Fruit fly (Drosophila melanogaster) whole organism, embryonic: ENCODE results near the gene HP1b.

Source experiments
- Atf6 ChIP-seq: fragments of 200-800 bp; sonication (Bioruptor generic); IDR thresholded peaks from 2 replicates; pipeline ENCODE4 v1.3.6; 2022; ENCODE audit warnings: missing biosample characterization, missing genetic modification characterization
- BEAF-32 ChIP-seq: fragments of 200-800 bp; sonication (Bioruptor generic); optimal IDR thresholded peaks from 3 replicates; lab custom pipeline; 2017; ENCODE audit warnings: missing biosample characterization, missing genetic modification characterization, mild to moderate bottlenecking, moderate library complexity, missing genetic modification reagents
- Bgb ChIP-seq: fragments of 200-800 bp; sonication (Bioruptor generic); IDR thresholded peaks from 2 replicates; pipeline ENCODE4 v1.3.6; 2022; ENCODE audit warnings: missing biosample characterization, missing genetic modification characterization; ENCODE audit not compliant: partially characterized antibody
- CG10267 ChIP-seq: fragments of 200-800 bp; sonication (Bioruptor generic); optimal IDR thresholded peaks from 2 replicates; lab custom pipeline; 2018; ENCODE audit warnings: missing biosample characterization, mild to moderate bottlenecking, missing genetic modification characterization, moderate library complexity
- CG10274 ChIP-seq: fragments of 200-800 bp; sonication (Bioruptor generic); optimal IDR thresholded peaks from 3 replicates; lab custom pipeline; 2017; ENCODE audit warnings: missing biosample characterization, mild to moderate bottlenecking, missing genetic modification characterization
- CG10543 ChIP-seq: fragments of 200-800 bp; sonication (Bioruptor generic); optimal IDR thresholded peaks from 3 replicates; lab custom pipeline; 2017; ENCODE audit warnings: missing biosample characterization, mild to moderate bottlenecking, missing genetic modification characterization, moderate library complexity
- CG10565 ChIP-seq: fragments of 200-800 bp; sonication (Bioruptor generic); optimal IDR thresholded peaks from 3 replicates; lab custom pipeline; 2016; ENCODE audit warnings: missing biosample characterization, mild to moderate bottlenecking, missing genetic modification characterization
- CG11085 ChIP-seq: fragments of 200-800 bp; sonication (Bioruptor generic); IDR thresholded peaks from 2 replicates; pipeline ENCODE4 v1.3.6; 2022; ENCODE audit warnings: missing biosample characterization, missing genetic modification characterization
- CG11696 ChIP-seq: fragments of 200-800 bp; sonication (Bioruptor generic); IDR thresholded peaks from 2 replicates; pipeline ENCODE4 v1.3.6; 2022; ENCODE audit warnings: missing biosample characterization, missing genetic modification characterization
- CG18619 ChIP-seq: fragments of 200-800 bp; sonication (Bioruptor generic); optimal IDR thresholded peaks from 3 replicates; lab custom pipeline; 2017; ENCODE audit warnings: missing biosample characterization, mild to moderate bottlenecking, missing genetic modification characterization
- CG2116 ChIP-seq: fragments of 200-800 bp; sonication (Bioruptor generic); optimal IDR thresholded peaks from 3 replicates; lab custom pipeline; 2018; ENCODE audit warnings: missing biosample characterization, mild to moderate bottlenecking, missing genetic modification characterization
- CG31388 ChIP-seq: fragments of 200-800 bp; sonication (Bioruptor generic); optimal IDR thresholded peaks from 2 replicates; lab custom pipeline; 2016; ENCODE audit warnings: missing biosample characterization, missing genetic modification characterization
- CG33213 ChIP-seq: fragments of 200-800 bp; sonication (Bioruptor generic); optimal IDR thresholded peaks from 3 replicates; lab custom pipeline; 2016; ENCODE audit warnings: missing biosample characterization, missing genetic modification characterization
- CG5180 ChIP-seq: fragments of 200-800 bp; sonication (Bioruptor generic); optimal IDR thresholded peaks from 3 replicates; lab custom pipeline; 2017; ENCODE audit warnings: missing biosample characterization, missing genetic modification characterization, mild to moderate bottlenecking, moderate library complexity, missing genetic modification reagents
- CG6813 ChIP-seq: fragments of 200-800 bp; sonication (Bioruptor generic); optimal IDR thresholded peaks from 2 replicates; lab custom pipeline; 2017; ENCODE audit warnings: missing biosample characterization, missing genetic modification characterization, mild to moderate bottlenecking, moderate library complexity, missing genetic modification reagents
- CG7357 ChIP-seq: fragments of 200-800 bp; sonication (Bioruptor generic); IDR thresholded peaks from 3 replicates; pipeline ENCODE4 v1.3.6; 2022; ENCODE audit warnings: missing biosample characterization, missing genetic modification characterization
- CG7839 ChIP-seq: fragments of 200-800 bp; sonication (Bioruptor generic); optimal IDR thresholded peaks from 3 replicates; lab custom pipeline; 2018; ENCODE audit warnings: missing biosample characterization, mild to moderate bottlenecking, missing genetic modification characterization, moderate library complexity
- CG7963 ChIP-seq: fragments of 200-800 bp; sonication (Bioruptor generic); IDR thresholded peaks from 3 replicates; pipeline ENCODE4 v1.3.6; 2022; ENCODE audit warnings: missing biosample characterization, missing genetic modification characterization; ENCODE audit not compliant: partially characterized antibody
- CG8359 ChIP-seq: fragments of 200-800 bp; sonication (Bioruptor generic); optimal IDR thresholded peaks from 2 replicates; lab custom pipeline; 2017; ENCODE audit warnings: missing biosample characterization, mild to moderate bottlenecking, missing genetic modification characterization, borderline replicate concordance
- CG8388 ChIP-seq: fragments of 200-800 bp; sonication (Bioruptor generic); optimal IDR thresholded peaks from 2 replicates; lab custom pipeline; 2019; ENCODE audit warnings: missing biosample characterization, mild to moderate bottlenecking, missing genetic modification characterization, moderate library complexity
- CG9215 ChIP-seq: fragments of 200-800 bp; sonication (Bioruptor generic); IDR thresholded peaks from 2 replicates; pipeline ENCODE4 v1.3.6; 2022; ENCODE audit warnings: missing biosample characterization, missing genetic modification characterization
- CG9797 ChIP-seq: fragments of 200-800 bp; sonication (Bioruptor generic); optimal IDR thresholded peaks from 3 replicates; lab custom pipeline; 2018; ENCODE audit warnings: missing biosample characterization, mild to moderate bottlenecking, missing genetic modification characterization
- D ChIP-seq, 2 experiments: fragments of 200-800 bp in 1 of 2; fragments of >200 bp in 1 of 2; sonication (Bioruptor generic) in 1 of 2; optimal IDR thresholded peaks; 2 replicates in 1 of 2; 3 replicates in 1 of 2; lab custom pipeline; 2017; ENCODE audit warnings: mild to moderate bottlenecking in 1 of 2, missing biosample characterization in 1 of 2, missing genetic modification characterization in 1 of 2, missing genetic modification reagents in 1 of 2
- Doc3 ChIP-seq: fragments of 200-800 bp; sonication (Bioruptor generic); IDR thresholded peaks from 3 replicates; pipeline ENCODE4 v1.3.6; 2022; ENCODE audit warnings: missing biosample characterization, missing genetic modification characterization; ENCODE audit not compliant: partially characterized antibody
- Dref ChIP-seq: fragments of 200-800 bp; sonication (Bioruptor generic); IDR thresholded peaks from 2 replicates; pipeline ENCODE4 v1.3.6; 2022; ENCODE audit warnings: missing biosample characterization, missing genetic modification characterization
- Eip74EF ChIP-seq, 2 experiments: fragments of 200-800 bp in 1 of 2; fragments of >200 bp in 1 of 2; sonication (Bioruptor generic) in 1 of 2; optimal IDR thresholded peaks; 2 replicates each; lab custom pipeline; 2017 to 2019; ENCODE audit warnings: missing biosample characterization in 2 of 2, missing genetic modification characterization in 2 of 2, mild to moderate bottlenecking in 1 of 2, moderate library complexity in 1 of 2
- HLH54F ChIP-seq: fragments of 200-800 bp; sonication (Bioruptor generic); optimal IDR thresholded peaks from 3 replicates; lab custom pipeline; 2016; ENCODE audit warnings: missing biosample characterization, missing genetic modification characterization
- Hmx ChIP-seq: fragments of 200-800 bp; sonication (Bioruptor generic); optimal IDR thresholded peaks from 2 replicates; lab custom pipeline; 2016; ENCODE audit warnings: missing biosample characterization, missing genetic modification characterization
- Kr ChIP-seq: fragments of 200-800 bp; sonication (Bioruptor generic); optimal IDR thresholded peaks from 2 replicates; lab custom pipeline; 2017; ENCODE audit warnings: missing biosample characterization, mild to moderate bottlenecking, missing genetic modification characterization
- Lim3 ChIP-seq: fragments of 200-800 bp; sonication (Bioruptor generic); IDR thresholded peaks from 2 replicates; pipeline ENCODE4 v1.3.6; 2022; ENCODE audit warnings: missing biosample characterization, missing genetic modification characterization
- Mes4 ChIP-seq: fragments of 200-800 bp; sonication (Bioruptor generic); optimal IDR thresholded peaks from 2 replicates; lab custom pipeline; 2016; ENCODE audit warnings: missing biosample characterization, missing genetic modification characterization
- NC2β ChIP-seq: fragments of 200-800 bp; sonication (Bioruptor generic); optimal IDR thresholded peaks from 2 replicates; lab custom pipeline; 2016; ENCODE audit warnings: missing biosample characterization, missing genetic modification characterization
- Poxn ChIP-seq: fragments of 200-800 bp; sonication (Bioruptor generic); IDR thresholded peaks from 2 replicates; pipeline ENCODE4 v1.3.6; 2022; ENCODE audit warnings: missing biosample characterization, missing genetic modification characterization
- Sin3A ChIP-seq: fragments of >200 bp; optimal IDR thresholded peaks from 2 replicates; lab custom pipeline; 2018
- amos ChIP-seq: fragments of 200-800 bp; sonication (Bioruptor generic); IDR thresholded peaks from 2 replicates; pipeline ENCODE4 v1.3.6; 2022; ENCODE audit warnings: missing biosample characterization, missing genetic modification characterization; ENCODE audit not compliant: partially characterized antibody
- bab2 ChIP-seq: fragments of 200-800 bp; sonication (Bioruptor generic); optimal IDR thresholded peaks from 2 replicates; lab custom pipeline; 2016; ENCODE audit warnings: missing biosample characterization, missing genetic modification characterization
- bowl ChIP-seq: fragments of 200-800 bp; sonication (Bioruptor generic); IDR thresholded peaks from 2 replicates; pipeline ENCODE4 v1.3.6; 2022; ENCODE audit warnings: missing biosample characterization, missing genetic modification characterization
- disco-r ChIP-seq: fragments of 200-800 bp; sonication (Bioruptor generic); optimal IDR thresholded peaks from 2 replicates; lab custom pipeline; 2016; ENCODE audit warnings: missing biosample characterization, missing genetic modification characterization
- gce ChIP-seq: fragments of 200-800 bp; sonication (Bioruptor generic); IDR thresholded peaks from 3 replicates; pipeline ENCODE4 v1.3.6; 2022; ENCODE audit warnings: missing biosample characterization, missing genetic modification characterization
- mirr ChIP-seq: fragments of 200-800 bp; sonication (Bioruptor generic); optimal IDR thresholded peaks from 3 replicates; lab custom pipeline; 2018; ENCODE audit warnings: missing biosample characterization, mild to moderate bottlenecking, missing genetic modification characterization
- nau ChIP-seq: fragments of 200-800 bp; sonication (Bioruptor generic); optimal IDR thresholded peaks from 3 replicates; lab custom pipeline; 2017; ENCODE audit warnings: missing biosample characterization, mild to moderate bottlenecking, missing genetic modification characterization, missing genetic modification reagents
- nom ChIP-seq: fragments of 200-800 bp; sonication (Bioruptor generic); optimal IDR thresholded peaks from 2 replicates; lab custom pipeline; 2017; ENCODE audit warnings: missing biosample characterization, missing genetic modification characterization, mild to moderate bottlenecking, moderate library complexity, missing genetic modification reagents
- p53 ChIP-seq: fragments of 200-800 bp; sonication (Bioruptor generic); optimal IDR thresholded peaks from 2 replicates; lab custom pipeline; 2016; ENCODE audit warnings: missing biosample characterization, missing genetic modification characterization
- sens-2 ChIP-seq: fragments of 200-800 bp; sonication (Bioruptor generic); IDR thresholded peaks from 2 replicates; pipeline ENCODE4 v1.3.6; 2022; ENCODE audit warnings: missing biosample characterization, missing genetic modification characterization
- shn ChIP-seq: fragments of 200-800 bp; sonication (Bioruptor generic); optimal IDR thresholded peaks from 3 replicates; lab custom pipeline; 2016; ENCODE audit warnings: missing biosample characterization, missing genetic modification characterization
- sisA ChIP-seq: fragments of 200-800 bp; sonication (Bioruptor generic); IDR thresholded peaks from 2 replicates; pipeline ENCODE4 v1.3.6; 2022; ENCODE audit warnings: missing biosample characterization, missing genetic modification characterization
- slou ChIP-seq: fragments of 200-800 bp; sonication (Bioruptor generic); optimal IDR thresholded peaks from 3 replicates; lab custom pipeline; 2016; ENCODE audit warnings: missing biosample characterization, missing genetic modification characterization
- tin ChIP-seq: fragments of 200-800 bp; sonication (Bioruptor generic); optimal IDR thresholded peaks from 3 replicates; lab custom pipeline; 2016; ENCODE audit warnings: missing biosample characterization, missing genetic modification characterization
- zen ChIP-seq: fragments of 200-800 bp; sonication (Bioruptor generic); optimal IDR thresholded peaks from 3 replicates; lab custom pipeline; 2018; ENCODE audit warnings: missing biosample characterization, mild to moderate bottlenecking, missing genetic modification characterization, moderate library complexity

The HP1b gene

dm6 chrX:9089254-9090056, 8.6 kb downstream of the HP1b start, which contains the start of gene CCT2 (continued):
- TF ChIP-seq CG11696 (GFP tag; lab: Robert Waterston, UW): no peak
- TF ChIP-seq bowl (GFP tag; lab: Robert Waterston, UW): no peak
- TF ChIP-seq disco-r: no peak
- no peak for TF ChIP-seq D (optimal IDR thresholded peaks at IDR 0.05; lab: Kevin White, UChicago)
- TF ChIP-seq D (GFP tag; optimal IDR thresholded peaks at IDR 0.05; lab: Kevin White, UChicago): no peak
- peak; percentile 94 for TF ChIP-seq CG9797
- no peak for TF ChIP-seq CG10543
- no peak for TF ChIP-seq Kr
- no peak for TF ChIP-seq CG11085 (GFP tag; lab: Robert Waterston, UW)
- TF ChIP-seq Bgb (GFP tag; lab: Robert Waterston, UW): peak; percentile 66; the same call in 1 of the 2 replicates
- peak; percentile 41 for TF ChIP-seq CG33213
- no peak for TF ChIP-seq Doc3
- TF ChIP-seq NC2β (GFP tag; lab: Kevin White, UChicago): no peak
- no peak for TF ChIP-seq nau (GFP tag; lab: Kevin White, UChicago)
- no peak for TF ChIP-seq Mes4 (GFP tag; lab: Kevin White, UChicago)
- no peak for TF ChIP-seq tin (GFP tag; lab: Kevin White, UChicago)
- no peak for TF ChIP-seq mirr
- peak; percentile 26 for TF ChIP-seq Sin3A (lab: Kevin White, UChicago)
- TF ChIP-seq CG10267: peak; percentile 23
- peak; percentile 70 for TF ChIP-seq amos (GFP tag; lab: Robert Waterston, UW)
- TF ChIP-seq Eip74EF (GFP tag; optimal IDR thresholded peaks at IDR 0.05; lab: Kevin White, UChicago): no peak
- TF ChIP-seq CG9215 (GFP tag; lab: Robert Waterston, UW): no peak
- TF ChIP-seq Dref (GFP tag; lab: Robert Waterston, UW): peak; percentile 97
- TF ChIP-seq zen (tag; lab: Kevin White, UChicago): peak; percentile 5
- no peak for TF ChIP-seq sisA (GFP tag; lab: Robert Waterston, UW)
- no peak for TF ChIP-seq shn (GFP tag; lab: Kevin White, UChicago)
- peak; percentile 38; the same call in 1 of the 3 replicates for TF ChIP-seq CG7963 (GFP tag; lab: Robert Waterston, UW)
- no peak for TF ChIP-seq CG8388 (GFP tag; lab: Kevin White, UChicago)
- TF ChIP-seq CG5180 (GFP tag; lab: Kevin White, UChicago): no peak
- no peak for TF ChIP-seq CG7839 (tag; lab: Kevin White, UChicago)
- no peak for TF ChIP-seq Lim3 (GFP tag; lab: Robert Waterston, UW)
- TF ChIP-seq sens-2 (GFP tag; lab: Robert Waterston, UW): no peak
- TF ChIP-seq CG10274 (GFP tag; lab: Kevin White, UChicago): no peak
- peak; percentile 86 for TF ChIP-seq CG2116 (GFP tag; lab: Kevin White, UChicago)
- no peak for TF ChIP-seq CG18619 (GFP tag; lab: Kevin White, UChicago)
- TF ChIP-seq slou (GFP tag; lab: Kevin White, UChicago): no peak
- TF ChIP-seq CG31388 (GFP tag; lab: Kevin White, UChicago): no peak
- TF ChIP-seq CG7357 (GFP tag; lab: Robert Waterston, UW): no peak
- no peak for TF ChIP-seq CG8359 (GFP tag; lab: Kevin White, UChicago)
- no peak for TF ChIP-seq gce
- no peak for TF ChIP-seq Poxn (GFP tag; lab: Robert Waterston, UW)
- no peak for TF ChIP-seq bab2 (GFP tag; lab: Kevin White, UChicago)
- no peak for TF ChIP-seq HLH54F
- TF ChIP-seq Hmx (GFP tag; lab: Kevin White, UChicago): no peak
- peak; percentile 69 for TF ChIP-seq BEAF-32 (GFP tag; lab: Kevin White, UChicago)
- no peak for TF ChIP-seq p53
- no peak for TF ChIP-seq Atf6 (GFP tag; lab: Robert Waterston, UW)
- TF ChIP-seq CG10565 (GFP tag; lab: Kevin White, UChicago): no peak
- TF ChIP-seq CG6813: no peak
- TF ChIP-seq nom (GFP tag; lab: Kevin White, UChicago): peak; percentile 68
